Fruit fly (Drosophila melanogaster) whole organism, embryonic: Measurements from ENCODE around the gene RanGAP.

Experiments
- Antp ChIP-seq: fragments of 200-800 bp; sonication (Bioruptor generic); optimal IDR thresholded peaks from 3 replicates; lab custom pipeline; 2016; ENCODE audit warnings: missing biosample characterization, missing genetic modification characterization
- B-H2 ChIP-seq: fragments of 200-800 bp; sonication (Bioruptor generic); optimal IDR thresholded peaks from 2 replicates; lab custom pipeline; 2018; ENCODE audit warnings: missing biosample characterization, mild to moderate bottlenecking, missing genetic modification characterization
- CG11085 ChIP-seq: fragments of 200-800 bp; sonication (Bioruptor generic); IDR thresholded peaks from 2 replicates; pipeline ENCODE4 v1.3.6; 2022; ENCODE audit warnings: missing biosample characterization, missing genetic modification characterization
- CG13424 ChIP-seq: fragments of 200-800 bp; sonication (Bioruptor generic); optimal IDR thresholded peaks from 2 replicates; lab custom pipeline; 2019; ENCODE audit warnings: missing biosample characterization, mild to moderate bottlenecking, missing genetic modification characterization, moderate library complexity
- CG14667 ChIP-seq: fragments of 200-800 bp; sonication (Bioruptor generic); IDR thresholded peaks from 2 replicates; pipeline ENCODE4 v1.3.6; 2022; ENCODE audit warnings: missing biosample characterization, missing genetic modification characterization
- CG14860 ChIP-seq: fragments of 200-800 bp; sonication (Bioruptor generic); IDR thresholded peaks from 3 replicates; pipeline ENCODE4 v1.3.6; 2022; ENCODE audit warnings: missing biosample characterization, missing genetic modification characterization; ENCODE audit not compliant: partially characterized antibody
- CG14965 ChIP-seq: fragments of 200-800 bp; sonication (Bioruptor generic); optimal IDR thresholded peaks from 2 replicates; lab custom pipeline; 2016; ENCODE audit warnings: missing biosample characterization, missing genetic modification characterization, borderline replicate concordance
- CG15073 ChIP-seq: fragments of 200-800 bp; sonication (Bioruptor generic); optimal IDR thresholded peaks from 2 replicates; lab custom pipeline; 2016; ENCODE audit warnings: missing biosample characterization, missing genetic modification characterization
- CG1529 ChIP-seq: fragments of 200-800 bp; sonication (Bioruptor generic); optimal IDR thresholded peaks from 3 replicates; lab custom pipeline; 2018; ENCODE audit warnings: missing biosample characterization, missing genetic modification characterization
- CG16863 ChIP-seq: fragments of 200-800 bp; sonication (Bioruptor generic); optimal IDR thresholded peaks from 3 replicates; lab custom pipeline; 2016; ENCODE audit warnings: missing biosample characterization, missing genetic modification characterization
- CG17568 ChIP-seq: fragments of 200-800 bp; sonication (Bioruptor generic); optimal IDR thresholded peaks from 2 replicates; lab custom pipeline; 2018; ENCODE audit warnings: missing biosample characterization, mild to moderate bottlenecking, missing genetic modification characterization, moderate library complexity
- CG1832 ChIP-seq: fragments of 200-800 bp; sonication (Bioruptor generic); optimal IDR thresholded peaks from 2 replicates; lab custom pipeline; 2017; ENCODE audit warnings: missing biosample characterization, mild to moderate bottlenecking, missing genetic modification characterization, inconsistent platforms
- CG34224 ChIP-seq: fragments of 200-800 bp; sonication (Bioruptor generic); IDR thresholded peaks from 3 replicates; pipeline ENCODE4 v1.3.6; 2022; ENCODE audit warnings: missing biosample characterization, missing genetic modification characterization; ENCODE audit not compliant: partially characterized antibody
- CG4282 ChIP-seq: fragments of 200-800 bp; sonication (Bioruptor generic); optimal IDR thresholded peaks from 2 replicates; lab custom pipeline; 2016; ENCODE audit warnings: missing biosample characterization, missing genetic modification characterization
- CG4424 ChIP-seq: fragments of 200-800 bp; sonication (Bioruptor generic); optimal IDR thresholded peaks from 3 replicates; lab custom pipeline; 2016; ENCODE audit warnings: missing biosample characterization, missing genetic modification characterization
- CG6854 ChIP-seq: fragments of 200-800 bp; sonication (Bioruptor generic); optimal IDR thresholded peaks from 3 replicates; lab custom pipeline; 2017; ENCODE audit warnings: missing biosample characterization, mild to moderate bottlenecking, missing genetic modification characterization
- CG7556 ChIP-seq: fragments of 200-800 bp; sonication (Bioruptor generic); optimal IDR thresholded peaks from 2 replicates; lab custom pipeline; 2017; ENCODE audit warnings: missing biosample characterization, mild to moderate bottlenecking, missing genetic modification characterization
- CG8359 ChIP-seq: fragments of 200-800 bp; sonication (Bioruptor generic); optimal IDR thresholded peaks from 2 replicates; lab custom pipeline; 2017; ENCODE audit warnings: missing biosample characterization, mild to moderate bottlenecking, missing genetic modification characterization, borderline replicate concordance
- CG9727 ChIP-seq: fragments of 200-800 bp; sonication (Bioruptor generic); optimal IDR thresholded peaks from 3 replicates; lab custom pipeline; 2017; ENCODE audit warnings: missing biosample characterization, mild to moderate bottlenecking, missing genetic modification characterization
- CoRest ChIP-seq: fragments of 200-800 bp; sonication (Bioruptor generic); optimal IDR thresholded peaks from 3 replicates; lab custom pipeline; 2018; ENCODE audit warnings: missing biosample characterization, mild to moderate bottlenecking, missing genetic modification characterization, moderate library complexity
- Dbx ChIP-seq: fragments of 200-800 bp; sonication (Bioruptor generic); IDR thresholded peaks from 3 replicates; pipeline ENCODE4 v1.3.6; 2022; ENCODE audit warnings: missing biosample characterization, missing genetic modification characterization
- Deaf1 ChIP-seq: fragments of 200-800 bp; optimal IDR thresholded peaks from 3 replicates; lab custom pipeline; 2019; ENCODE audit warnings: missing biosample characterization, mild to moderate bottlenecking, missing genetic modification characterization, moderate library complexity
- Dip3 ChIP-seq: fragments of 200-800 bp; sonication (Bioruptor generic); optimal IDR thresholded peaks from 3 replicates; lab custom pipeline; 2016; ENCODE audit warnings: missing biosample characterization, missing genetic modification characterization
- E2f1 ChIP-seq: fragments of 200-800 bp; sonication (Bioruptor generic); IDR thresholded peaks from 2 replicates; pipeline ENCODE4 v1.3.6; 2022; ENCODE audit warnings: missing biosample characterization, missing genetic modification characterization
- Ets65A ChIP-seq: fragments of 200-800 bp; sonication (Bioruptor generic); peaks from one replicate; lab custom pipeline; 2016; ENCODE audit warnings: missing biosample characterization, missing genetic modification characterization
- Hmr ChIP-seq: fragments of 200-800 bp; sonication (Bioruptor generic); optimal IDR thresholded peaks from 3 replicates; lab custom pipeline; 2017; ENCODE audit warnings: mild to moderate bottlenecking, missing biosample characterization, missing genetic modification reagents, missing genetic modification characterization
- Hsf ChIP-seq: fragments of 200-800 bp; sonication (Bioruptor generic); optimal IDR thresholded peaks from 3 replicates; lab custom pipeline; 2016; ENCODE audit warnings: missing biosample characterization, missing genetic modification characterization
- Kr ChIP-seq: fragments of 200-800 bp; sonication (Bioruptor generic); optimal IDR thresholded peaks from 2 replicates; lab custom pipeline; 2017; ENCODE audit warnings: missing biosample characterization, mild to moderate bottlenecking, missing genetic modification characterization
- Lhr ChIP-seq: fragments of 200-800 bp; sonication (Bioruptor generic); optimal IDR thresholded peaks from 3 replicates; lab custom pipeline; 2017; ENCODE audit warnings: mild to moderate bottlenecking, missing biosample characterization, missing genetic modification reagents, missing genetic modification characterization
- Optix ChIP-seq: fragments of 200-800 bp; sonication (Bioruptor generic); IDR thresholded peaks from 3 replicates; pipeline ENCODE4 v1.3.6; 2022; ENCODE audit warnings: missing biosample characterization, missing genetic modification characterization
- TFAM ChIP-seq: fragments of 200-800 bp; sonication (Bioruptor generic); optimal IDR thresholded peaks from 2 replicates; lab custom pipeline; 2017; ENCODE audit warnings: missing biosample characterization, missing genetic modification characterization, inconsistent platforms
- chif ChIP-seq, 2 experiments: fragments of 200-800 bp; sonication (Bioruptor generic); optimal IDR thresholded peaks; 3 replicates each; lab custom pipeline; 2016; ENCODE audit warnings: missing biosample characterization in 2 of 2, missing genetic modification characterization in 2 of 2
- corto ChIP-seq: fragments of 200-800 bp; sonication (Bioruptor generic); optimal IDR thresholded peaks from 2 replicates; lab custom pipeline; 2016; ENCODE audit warnings: missing biosample characterization, mild to moderate bottlenecking, missing genetic modification characterization, moderate library complexity
- crol ChIP-seq: fragments of 200-800 bp; sonication (Bioruptor generic); IDR thresholded peaks from 2 replicates; pipeline ENCODE4 v1.3.6; 2022; ENCODE audit warnings: missing biosample characterization, missing genetic modification characterization
- da ChIP-seq: fragments of 200-800 bp; sonication (Bioruptor generic); optimal IDR thresholded peaks from 2 replicates; lab custom pipeline; 2016; ENCODE audit warnings: missing biosample characterization, missing genetic modification characterization
- dm ChIP-seq: fragments of 200-800 bp; sonication (Bioruptor generic); optimal IDR thresholded peaks from 3 replicates; lab custom pipeline; 2016; ENCODE audit warnings: missing biosample characterization, missing genetic modification characterization
- emc ChIP-seq: fragments of 200-800 bp; sonication (Bioruptor generic); optimal IDR thresholded peaks from 2 replicates; lab custom pipeline; 2016; ENCODE audit warnings: missing biosample characterization, missing genetic modification characterization
- exex ChIP-seq: fragments of 200-800 bp; sonication (Bioruptor generic); optimal IDR thresholded peaks from 4 replicates; lab custom pipeline; 2018; ENCODE audit warnings: missing biosample characterization, mild to moderate bottlenecking, missing genetic modification characterization, moderate library complexity
- fd96Cb ChIP-seq: fragments of 200-800 bp; sonication (Bioruptor generic); optimal IDR thresholded peaks from 2 replicates; lab custom pipeline; 2018; ENCODE audit warnings: missing biosample characterization, mild to moderate bottlenecking, missing genetic modification characterization, moderate library complexity
- fru ChIP-seq: fragments of >200 bp; optimal IDR thresholded peaks from 2 replicates; lab custom pipeline; 2017
- h ChIP-seq: fragments of >200 bp; optimal IDR thresholded peaks from 2 replicates; lab custom pipeline; 2017
- hkb ChIP-seq, 2 experiments: fragments of 200-800 bp in 1 of 2; fragments of >200 bp in 1 of 2; sonication (Bioruptor generic) in 1 of 2; IDR thresholded peaks in 1 of 2; optimal IDR thresholded peaks in 1 of 2; 2 replicates each; pipeline versions ENCODE4 v1.3.6 to Lab custom; 2017 to 2022; ENCODE audit warnings: missing biosample characterization in 1 of 2, missing genetic modification characterization in 1 of 2
- insv ChIP-seq, 2 experiments: fragments of 200-800 bp; sonication (Bioruptor generic); optimal IDR thresholded peaks; 3 replicates each; lab custom pipeline; 2016 to 2018; ENCODE audit warnings: missing biosample characterization in 2 of 2, missing genetic modification characterization in 2 of 2
- kni ChIP-seq: fragments of 200-800 bp; sonication (Bioruptor generic); optimal IDR thresholded peaks from 3 replicates; lab custom pipeline; 2017; ENCODE audit warnings: mild to moderate bottlenecking, missing biosample characterization, missing genetic modification reagents, missing genetic modification characterization
- oc ChIP-seq: fragments of 200-800 bp; sonication (Bioruptor generic); optimal IDR thresholded peaks from 2 replicates; lab custom pipeline; 2018; ENCODE audit warnings: missing biosample characterization, mild to moderate bottlenecking, missing genetic modification characterization, moderate library complexity
- odd ChIP-seq: fragments of 200-800 bp; sonication (Bioruptor generic); optimal IDR thresholded peaks from 2 replicates; lab custom pipeline; 2017; ENCODE audit warnings: missing biosample characterization, mild to moderate bottlenecking, missing genetic modification characterization
- onecut ChIP-seq: fragments of 200-800 bp; sonication (Bioruptor generic); IDR thresholded peaks from 2 replicates; pipeline ENCODE4 v1.3.6; 2022; ENCODE audit warnings: missing biosample characterization, missing genetic modification characterization
- org-1 ChIP-seq: fragments of 200-800 bp; sonication (Bioruptor generic); optimal IDR thresholded peaks from 2 replicates; lab custom pipeline; 2017; ENCODE audit warnings: missing biosample characterization, missing genetic modification characterization
- slbo ChIP-seq: fragments of 200-800 bp; sonication (Bioruptor generic); IDR thresholded peaks from 2 replicates; pipeline ENCODE4 v1.3.6; 2022; ENCODE audit warnings: missing biosample characterization, missing genetic modification characterization
- stc ChIP-seq: fragments of 200-800 bp; sonication (Bioruptor generic); IDR thresholded peaks from 2 replicates; pipeline ENCODE4 v1.3.6; 2022; ENCODE audit warnings: missing biosample characterization, missing genetic modification characterization

RanGAP gene

dm6 chr2L:19439598-19440230 lies 2.0 kb upstream of the RanGAP start (continued):
- TF ChIP-seq CG1832 (GFP tag; lab: Kevin White, UChicago) = no peak
- peak; percentile 52 for TF ChIP-seq CG6854 (GFP tag; lab: Kevin White, UChicago)
- TF ChIP-seq dm (GFP tag; lab: Kevin White, UChicago) = peak; percentile 25
- peak; percentile 25 for TF ChIP-seq exex
- no peak for TF ChIP-seq CG4282 (GFP tag; lab: Kevin White, UChicago)
- peak; percentile 47 for TF ChIP-seq CG8359 (GFP tag; lab: Kevin White, UChicago)
- TF ChIP-seq CG16863 (GFP tag; lab: Kevin White, UChicago) = peak; percentile 89
- peak; percentile 70 for TF ChIP-seq CG9727 (GFP tag; lab: Kevin White, UChicago)
- no peak for TF ChIP-seq CG34224
- peak; percentile 10; the same call in 1 of the 2 replicates for TF ChIP-seq crol (GFP tag; lab: Robert Waterston, UW)
- TF ChIP-seq kni (GFP tag; lab: Kevin White, UChicago) = peak; percentile 87
- TF ChIP-seq CG14667 (GFP tag; lab: Robert Waterston, UW) = peak; percentile 61
- peak; percentile 27; the same call in 1 of the 2 replicates for TF ChIP-seq E2f1 (GFP tag; lab: Robert Waterston, UW)
- no peak for TF ChIP-seq corto (GFP tag; lab: Kevin White, UChicago)
- TF ChIP-seq CG4424 (GFP tag; lab: Kevin White, UChicago) = peak; percentile 55
- TF ChIP-seq CG1529 (GFP tag; lab: Kevin White, UChicago) = peak; percentile 47
- TF ChIP-seq oc (tag; lab: Kevin White, UChicago) = peak; percentile 93
- TF ChIP-seq Ets65A (GFP tag; lab: Kevin White, UChicago) = peak; percentile 97
- no peak for TF ChIP-seq hkb (optimal IDR thresholded peaks at IDR 0.05; lab: Kevin White, UChicago)
- peak; percentile 97 for TF ChIP-seq hkb (GFP tag; IDR thresholded peaks at IDR 0.05; lab: Robert Waterston, UW)
- peak; percentile 89 for TF ChIP-seq Dbx (GFP tag; lab: Robert Waterston, UW)
- TF ChIP-seq chif (GFP tag; optimal IDR thresholded peaks at IDR 0.05; lab: Kevin White, UChicago) = peak; percentile 54 to 89
- peak; percentile 91 for TF ChIP-seq org-1 (GFP tag; lab: Kevin White, UChicago)
- TF ChIP-seq fru (lab: Kevin White, UChicago) = no peak
- TF ChIP-seq CG7556 = peak; percentile 81
- TF ChIP-seq Antp = peak; percentile 77
- no peak for TF ChIP-seq Kr (GFP tag; lab: Kevin White, UChicago)
- TF ChIP-seq CG11085 = no peak
- TF ChIP-seq CG13424 (tag; lab: Kevin White, UChicago) = peak; percentile 81
- no peak for TF ChIP-seq TFAM (GFP tag; lab: Kevin White, UChicago)
- peak; percentile 77 for TF ChIP-seq stc (GFP tag; lab: Robert Waterston, UW)
- no peak for TF ChIP-seq emc (GFP tag; lab: Kevin White, UChicago)
- peak; percentile 57 for TF ChIP-seq Lhr
- TF ChIP-seq fd96Cb (tag; lab: Kevin White, UChicago) = peak; percentile 74
- TF ChIP-seq CG15073 (GFP tag; lab: Kevin White, UChicago) = no peak
- peak; percentile 75 for TF ChIP-seq Deaf1
- TF ChIP-seq h (lab: Kevin White, UChicago) = no peak
- peak; percentile 49 for TF ChIP-seq Dip3
- TF ChIP-seq CG17568 (GFP tag; lab: Kevin White, UChicago) = peak; percentile 53
- peak; percentile 85 for TF ChIP-seq odd (GFP tag; lab: Kevin White, UChicago)
- peak; percentile 85 for TF ChIP-seq slbo (GFP tag; lab: Robert Waterston, UW)
- TF ChIP-seq Optix (GFP tag; lab: Robert Waterston, UW) = peak; percentile 78
- TF ChIP-seq B-H2 (GFP tag; lab: Kevin White, UChicago) = peak; percentile 78
- peak; percentile 22 to 45 for TF ChIP-seq insv (GFP tag; optimal IDR thresholded peaks at IDR 0.05; lab: Kevin White, UChicago)
- TF ChIP-seq Hsf (GFP tag; lab: Kevin White, UChicago) = peak; percentile 69
- peak; percentile 93 for TF ChIP-seq CoRest (tag; lab: Kevin White, UChicago)
- peak; percentile 73 for TF ChIP-seq da (GFP tag; lab: Kevin White, UChicago)
- no peak for TF ChIP-seq CG14965 (GFP tag; lab: Kevin White, UChicago)
- peak; percentile 71 for TF ChIP-seq Hmr (GFP tag; lab: Kevin White, UChicago)
- TF ChIP-seq CG14860 = no peak
- TF ChIP-seq onecut = peak; percentile 90
